Worm (Caenorhabditis elegans): Measurements from ENCODE around the gene F46C3.6.
"Not testable (repeated sequence)": the region's sequence is repeated elsewhere in the genome, so short reads cannot be mapped to it uniquely, and the experiment has no call there.

F46C3.6 gene

DNA sequence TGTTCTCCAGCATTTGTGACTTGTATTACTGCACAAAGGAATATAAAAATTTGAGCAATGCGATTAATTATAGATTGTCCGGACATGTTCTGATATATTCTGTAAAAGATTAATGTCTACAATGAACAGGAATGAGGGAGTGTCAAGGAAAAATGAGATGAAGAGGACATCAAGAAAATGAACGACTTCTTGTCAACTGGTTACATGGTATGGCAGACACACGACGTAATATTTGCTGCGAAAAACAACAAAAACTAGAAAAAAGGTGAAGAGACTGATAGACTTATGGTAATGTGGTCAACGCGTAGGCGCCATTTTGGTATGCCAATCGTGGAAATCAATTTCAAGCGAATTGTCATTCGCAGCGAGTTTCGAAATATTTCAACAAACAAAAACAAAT, 26.7 kb upstream of the F46C3.6 start, which contains the start of gene igeg-2:
Gene igeg-2, minus strand, starts transcription at position 101 of the 400 bp plus-strand sequence.
- TF ChIP-seq blmp-1 (tag; optimal IDR thresholded peaks at IDR 0.05; ENCODE audit: insufficient read depth): no peak
- TF ChIP-seq sem-4 (tag; optimal IDR thresholded peaks at IDR 0.05): no peak
- TF ChIP-seq alr-1 (tag; optimal IDR thresholded peaks at IDR 0.05): no peak
- no peak for TF ChIP-seq mdl-1 (tag; optimal IDR thresholded peaks at IDR 0.05)
- no peak for TF ChIP-seq ZK546.5 (tag; optimal IDR thresholded peaks at IDR 0.05)
- TF ChIP-seq lin-13 (GFP tag; optimal IDR thresholded peaks at IDR 0.05): no peak
- no peak for TF ChIP-seq C34F6.9 (tag; optimal IDR thresholded peaks at IDR 0.05)
- TF ChIP-seq crh-2 (tag; optimal IDR thresholded peaks at IDR 0.05): no peak
- no peak for TF ChIP-seq gmeb-1 (tag; optimal IDR thresholded peaks at IDR 0.05)
- no peak for TF ChIP-seq fos-1 (tag; optimal IDR thresholded peaks at IDR 0.05)
- TF ChIP-seq elt-3 (tag; optimal IDR thresholded peaks at IDR 0.05): no peak
- no peak for TF ChIP-seq ztf-1 (GFP tag; conservative IDR thresholded peaks at IDR 0.05)
- no peak for TF ChIP-seq F13H6.1 (tag; optimal IDR thresholded peaks at IDR 0.05)
- TF ChIP-seq sma-9 (GFP tag; optimal IDR thresholded peaks at IDR 0.05): no peak
- no peak for TF ChIP-seq sma-9 (tag; optimal IDR thresholded peaks at IDR 0.05)
- no peak for TF ChIP-seq aly-2 (tag; optimal IDR thresholded peaks at IDR 0.05)
- no peak for TF ChIP-seq ceh-16 (tag; optimal IDR thresholded peaks at IDR 0.05)
- TF ChIP-seq unc-39 (tag; optimal IDR thresholded peaks at IDR 0.05): no peak

DNA sequence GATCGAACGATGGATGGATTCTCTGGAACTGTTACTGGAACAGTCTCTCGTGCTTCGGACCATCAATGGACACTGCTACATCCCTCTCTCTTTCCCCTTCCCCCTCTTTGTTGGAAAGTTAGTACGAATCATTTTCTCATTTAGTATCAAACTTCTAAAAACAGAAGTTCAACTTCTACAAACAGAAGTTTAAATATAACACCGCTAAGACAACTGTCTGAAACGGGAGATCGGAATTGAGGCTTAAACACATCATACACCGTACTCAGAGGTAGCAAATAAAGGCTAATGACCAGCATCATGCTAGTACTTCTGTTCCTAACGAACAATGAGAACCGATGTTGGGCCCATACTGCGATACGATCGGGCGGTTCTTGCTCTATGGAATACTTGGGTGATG, 19.9 kb upstream of the F46C3.6 start, which contains the start of gene F46C3.7:
Gene F46C3.7, plus strand, starts transcription at position 301 of the 400 bp plus-strand sequence.
- TF ChIP-seq elt-3 (tag; optimal IDR thresholded peaks at IDR 0.05); unc-62 (GFP tag; optimal IDR thresholded peaks at IDR 0.05); fos-1 (tag; optimal IDR thresholded peaks at IDR 0.05): not testable (repeated sequence)

DNA sequence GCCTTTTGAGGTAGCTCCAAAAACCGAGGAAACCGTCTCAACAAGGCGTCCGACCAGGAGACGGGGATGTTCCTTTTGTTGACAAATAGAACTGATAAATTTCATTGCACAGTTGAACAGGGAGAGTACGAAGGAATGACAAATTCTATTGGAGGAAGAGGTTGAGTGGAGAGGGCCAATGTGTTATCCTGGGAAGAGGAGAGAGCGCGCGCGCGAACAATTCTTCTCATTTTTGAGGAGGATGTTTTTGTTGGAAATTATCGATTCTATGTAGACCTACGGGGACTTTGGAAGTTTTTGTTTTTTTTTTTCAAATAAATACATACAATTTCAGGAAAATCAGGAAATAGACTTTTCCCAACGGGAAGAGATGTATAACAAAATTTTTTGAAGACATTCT, 17.8 kb upstream of the F46C3.6 start:
- no peak for TF ChIP-seq ama-1 (optimal IDR thresholded peaks at IDR 0.05)
- TF ChIP-seq lin-39 (tag; optimal IDR thresholded peaks at IDR 0.05): no peak

DNA sequence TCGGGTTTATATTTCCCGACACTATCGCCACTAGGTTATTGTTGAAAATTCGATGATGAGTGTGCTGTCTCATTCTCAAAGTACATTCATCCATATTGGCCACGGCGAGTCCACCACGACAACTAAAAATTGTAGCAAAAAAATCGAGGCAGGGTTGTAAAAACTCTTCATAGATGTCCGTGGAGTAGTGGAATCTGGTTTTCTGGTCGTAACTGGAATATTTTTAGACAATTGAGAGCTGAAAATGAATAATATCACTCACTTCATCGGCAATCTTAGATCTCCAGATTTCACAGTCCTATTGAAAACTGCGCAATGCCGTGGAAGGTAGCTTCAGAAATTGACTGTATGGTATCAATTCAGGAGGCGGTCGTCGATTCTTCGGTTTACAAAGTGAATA, 15.6 kb upstream of the F46C3.6 start:
- TF ChIP-seq nhr-10 (tag; optimal IDR thresholded peaks at IDR 0.05) (no peak), sem-4 (tag; optimal IDR thresholded peaks at IDR 0.05) (no peak), mdl-1 (tag; optimal IDR thresholded peaks at IDR 0.05) (no peak), unc-55 (GFP tag; optimal IDR thresholded peaks at IDR 0.05) (no peak), lin-11 (tag; optimal IDR thresholded peaks at IDR 0.05) (no peak), nhr-23 (tag; optimal IDR thresholded peaks at IDR 0.05) (no peak), blmp-1 (tag; optimal IDR thresholded peaks at IDR 0.05; ENCODE audit: insufficient read depth) (no peak), nhr-77 (tag; optimal IDR thresholded peaks at IDR 0.05) (no peak), gmeb-1 (tag; optimal IDR thresholded peaks at IDR 0.05) (no peak), ztf-1 (GFP tag; conservative IDR thresholded peaks at IDR 0.05) (no peak), snpc-4 (tag; optimal IDR thresholded peaks at IDR 0.05) (no peak), mab-5 (tag; optimal IDR thresholded peaks at IDR 0.05) (no peak), nhr-25 (tag; optimal IDR thresholded peaks at IDR 0.05) (no peak), ztf-11 (tag; optimal IDR thresholded peaks at IDR 0.05) (no peak), F13H6.1 (tag; optimal IDR thresholded peaks at IDR 0.05) (no peak), fos-1 (tag; optimal IDR thresholded peaks at IDR 0.05) (no peak), unc-62 (GFP tag; optimal IDR thresholded peaks at IDR 0.05) (no peak), lin-39 (tag; optimal IDR thresholded peaks at IDR 0.05) (no peak)

DNA sequence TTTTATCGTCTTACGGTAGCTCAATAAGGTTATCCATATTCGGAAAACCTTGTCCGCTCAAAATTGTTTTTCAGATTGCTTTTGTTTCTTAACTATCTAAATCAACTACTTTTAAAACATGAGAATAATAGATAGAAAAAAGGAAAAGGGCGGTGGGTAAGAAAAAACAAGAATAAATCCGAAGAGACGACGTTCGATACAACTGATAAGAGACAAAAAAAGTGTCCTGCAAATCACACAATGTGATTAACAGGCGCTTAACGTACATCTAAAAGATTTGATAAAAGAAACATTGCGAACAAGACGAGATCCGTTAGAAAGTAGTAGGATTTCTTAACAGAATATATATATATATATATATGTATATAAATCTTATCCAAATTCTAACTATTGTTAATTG, 13.6 kb upstream of the F46C3.6 start, which contains the start of gene hum-4:
Gene hum-4, minus strand, starts transcription at position 101 of the 400 bp plus-strand sequence.
- TF ChIP-seq nhr-10 (tag; optimal IDR thresholded peaks at IDR 0.05) (no peak), sma-3 (GFP tag; optimal IDR thresholded peaks at IDR 0.05) (no peak), blmp-1 (tag; optimal IDR thresholded peaks at IDR 0.05; ENCODE audit: insufficient read depth) (no peak)

DNA sequence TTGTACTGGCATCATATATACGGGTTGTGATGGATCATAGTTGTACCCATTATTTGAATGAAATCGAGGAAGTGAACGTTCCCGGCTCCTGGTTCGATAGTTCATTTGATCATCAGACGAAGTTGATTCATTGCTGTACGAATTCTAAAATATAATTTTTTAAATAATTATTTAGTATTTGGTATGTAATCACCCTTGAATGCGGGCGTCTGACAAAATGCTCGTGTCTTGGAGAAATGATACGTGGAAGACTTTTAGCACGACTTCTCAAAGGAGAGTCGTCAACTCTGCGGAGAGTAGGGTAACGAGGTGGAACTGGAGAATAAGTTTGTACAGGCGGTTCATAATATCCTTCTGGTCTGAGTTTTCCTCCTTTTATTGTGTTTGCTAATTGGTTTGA, 7.7 kb upstream of the F46C3.6 start:
- TF ChIP-seq C34F6.9 (tag; optimal IDR thresholded peaks at IDR 0.05): no peak
- TF ChIP-seq unc-39 (tag; optimal IDR thresholded peaks at IDR 0.05): no peak
- TF ChIP-seq lin-13 (GFP tag; optimal IDR thresholded peaks at IDR 0.05): no peak
- TF ChIP-seq peb-1 (tag; optimal IDR thresholded peaks at IDR 0.05): no peak
- no peak for TF ChIP-seq egl-27 (tag; optimal IDR thresholded peaks at IDR 0.05)
- TF ChIP-seq ZK546.5 (tag; optimal IDR thresholded peaks at IDR 0.05): no peak
- TF ChIP-seq F13H6.1 (tag; optimal IDR thresholded peaks at IDR 0.05): no peak
- TF ChIP-seq nhr-77 (tag; optimal IDR thresholded peaks at IDR 0.05): no peak
- no peak for TF ChIP-seq nhr-10 (tag; optimal IDR thresholded peaks at IDR 0.05)
- TF ChIP-seq snpc-4 (tag; optimal IDR thresholded peaks at IDR 0.05): no peak
- no peak for TF ChIP-seq nhr-11 (tag; optimal IDR thresholded peaks at IDR 0.05)
- TF ChIP-seq elt-1 (tag; optimal IDR thresholded peaks at IDR 0.05): no peak
